Worm (Caenorhabditis elegans): ENCODE measurements around the gene srh-265.

ce11 chrV:15379817-15380216 is 36.2 kb upstream of the srh-265 start, which contains the start of gene srh-251:
- TF ChIP-seq sea-1 (GFP tag; conservative IDR thresholded peaks at IDR 0.05) (no peak), B0310.2 (tag; optimal IDR thresholded peaks at IDR 0.05) (no peak), ama-1 (optimal IDR thresholded peaks at IDR 0.05) (no peak)

Measured in whole organism, early embryonic.